Fruit fly (Drosophila melanogaster) whole organism: ENCODE data around the gene CG6770.

Experiments
- CG8478 ChIP-seq: fragments of >200 bp; optimal IDR thresholded peaks from 2 replicates; lab custom pipeline; 2018; ENCODE audit warnings: inconsistent platforms
- EcR ChIP-seq, 2 experiments: fragments of >200 bp; optimal IDR thresholded peaks; 2 replicates each; lab custom pipeline; 2017; ENCODE audit warnings: missing biosample characterization in 2 of 2, missing genetic modification characterization in 2 of 2, missing genetic modification reagents in 2 of 2
- psq ChIP-seq: fragments of >200 bp; optimal IDR thresholded peaks from 2 replicates; lab custom pipeline; 2017
- usp ChIP-seq: fragments of >200 bp; optimal IDR thresholded peaks from 2 replicates; lab custom pipeline; 2017; ENCODE audit warnings: missing biosample characterization, missing genetic modification characterization, mixed read lengths

DNA sequence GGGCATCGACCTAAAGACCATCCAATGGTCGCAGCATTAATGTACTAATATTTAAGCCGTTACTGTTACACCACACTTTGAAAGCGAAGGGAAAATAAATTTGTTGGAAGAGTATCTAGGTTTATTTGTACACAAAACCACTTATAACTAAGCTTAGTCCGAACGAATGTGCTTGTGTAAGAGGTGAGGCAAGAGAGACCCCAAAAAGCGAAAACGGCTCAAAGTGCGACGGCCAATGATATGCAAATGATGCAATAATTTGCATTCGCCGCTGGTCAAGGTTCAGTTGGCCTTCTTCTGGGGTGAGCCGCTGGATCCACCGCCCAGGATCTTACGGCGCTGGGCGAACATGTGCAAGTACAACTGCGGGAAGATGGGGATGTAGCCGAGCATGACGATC is 44.8 kb downstream of the CG6770 start:
- TF ChIP-seq EcR (GFP tag; optimal IDR thresholded peaks at IDR 0.05; lab: Kevin White, UChicago): no peak
- no peak for TF ChIP-seq psq (lab: Kevin White, UChicago)
- TF ChIP-seq usp (GFP tag; lab: Kevin White, UChicago): no peak
- no peak for TF ChIP-seq CG8478 (lab: Kevin White, UChicago)
